Fruit fly (Drosophila melanogaster): ENCODE measurements around the gene CG14079.

Gene CG14079

DNA sequence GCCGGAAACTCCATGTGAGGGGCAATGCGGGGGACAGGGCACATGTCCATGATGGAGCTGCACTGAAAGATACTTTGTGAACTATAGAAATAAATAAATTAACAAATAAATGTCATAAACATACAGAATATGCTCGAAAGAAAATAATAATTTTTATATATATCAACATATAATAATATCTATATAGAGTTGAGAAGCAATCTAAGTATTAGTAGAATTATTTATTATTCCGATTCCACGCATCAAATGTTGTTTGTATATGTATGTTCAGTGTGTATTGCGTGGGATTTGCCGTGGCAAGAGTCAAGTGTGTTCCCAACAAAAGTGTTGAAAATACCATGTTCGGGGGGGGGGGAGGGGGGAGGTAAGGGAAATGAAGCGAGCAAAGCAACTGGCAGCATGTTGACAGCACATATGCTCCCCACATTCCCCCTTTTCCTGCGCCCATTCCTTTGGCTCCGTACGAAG is 40.9 kb upstream of the CG14079 start:
- TF ChIP-seq HLH106 (tag; optimal IDR thresholded peaks at IDR 0.05), result peak; percentile 30
- no peak for TF ChIP-seq CG32264 (GFP tag; optimal IDR thresholded peaks at IDR 0.05)
- TF ChIP-seq lola (GFP tag; optimal IDR thresholded peaks at IDR 0.05), result no peak
- TF ChIP-seq psq (GFP tag; optimal IDR thresholded peaks at IDR 0.05), result peak; percentile 47
- no peak for TF ChIP-seq dmrt93B (GFP tag; optimal IDR thresholded peaks at IDR 0.05)
- no peak for TF ChIP-seq sv (GFP tag; optimal IDR thresholded peaks at IDR 0.05)
- peak; percentile 19 for TF ChIP-seq rgr (GFP tag; optimal IDR thresholded peaks at IDR 0.05)
- TF ChIP-seq Dfd (GFP tag; optimal IDR thresholded peaks at IDR 0.05), result peak; percentile 95
- no peak for TF ChIP-seq Myc (optimal IDR thresholded peaks at IDR 0.05)
- no peak for TF ChIP-seq dsf (GFP tag; optimal IDR thresholded peaks at IDR 0.05; ENCODE audit: borderline replicate concordance)
- peak; percentile 1 for TF ChIP-seq h (GFP tag; optimal IDR thresholded peaks at IDR 0.05)
- TF ChIP-seq OdsH (GFP tag; optimal IDR thresholded peaks at IDR 0.05), result peak; percentile 24
- no peak for TF ChIP-seq sage (GFP tag; optimal IDR thresholded peaks at IDR 0.05)
- TF ChIP-seq GATAd (GFP tag; optimal IDR thresholded peaks at IDR 0.05), result no peak
- peak; percentile 27 for TF ChIP-seq Sp1 (GFP tag; optimal IDR thresholded peaks at IDR 0.05)
- peak in 1 of 2 experiments; percentile 40 for TF ChIP-seq foxo (GFP tag; optimal IDR thresholded peaks at IDR 0.05)

DNA sequence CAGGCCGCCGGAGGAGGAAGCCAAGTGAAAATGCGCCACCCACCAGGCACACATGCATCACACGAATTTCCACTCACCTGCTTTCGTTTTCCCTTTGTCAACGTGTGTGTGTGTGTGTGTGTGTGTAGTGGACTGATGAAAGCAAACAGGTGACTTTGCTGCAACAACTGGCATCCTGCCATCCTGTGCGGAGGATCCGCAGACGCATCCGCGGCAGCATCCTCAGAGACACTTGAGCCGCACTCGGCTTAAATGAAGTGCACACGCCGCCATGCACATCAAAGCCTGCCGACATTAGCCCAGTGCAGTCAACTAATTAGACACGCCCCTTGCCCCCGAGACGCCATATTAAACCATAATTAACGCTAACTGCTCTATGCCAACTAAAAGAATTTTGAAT is 39.0 kb upstream of the CG14079 start:
- TF ChIP-seq Rel (GFP tag; optimal IDR thresholded peaks at IDR 0.05), result no peak
- TF ChIP-seq Rel (tag; optimal IDR thresholded peaks at IDR 0.05), result no peak
- no peak for TF ChIP-seq pan (optimal IDR thresholded peaks at IDR 0.05)
- TF ChIP-seq Hnf4 (GFP tag; optimal IDR thresholded peaks at IDR 0.05), result no peak
- no peak for TF ChIP-seq fru (GFP tag; optimal IDR thresholded peaks at IDR 0.05)

DNA sequence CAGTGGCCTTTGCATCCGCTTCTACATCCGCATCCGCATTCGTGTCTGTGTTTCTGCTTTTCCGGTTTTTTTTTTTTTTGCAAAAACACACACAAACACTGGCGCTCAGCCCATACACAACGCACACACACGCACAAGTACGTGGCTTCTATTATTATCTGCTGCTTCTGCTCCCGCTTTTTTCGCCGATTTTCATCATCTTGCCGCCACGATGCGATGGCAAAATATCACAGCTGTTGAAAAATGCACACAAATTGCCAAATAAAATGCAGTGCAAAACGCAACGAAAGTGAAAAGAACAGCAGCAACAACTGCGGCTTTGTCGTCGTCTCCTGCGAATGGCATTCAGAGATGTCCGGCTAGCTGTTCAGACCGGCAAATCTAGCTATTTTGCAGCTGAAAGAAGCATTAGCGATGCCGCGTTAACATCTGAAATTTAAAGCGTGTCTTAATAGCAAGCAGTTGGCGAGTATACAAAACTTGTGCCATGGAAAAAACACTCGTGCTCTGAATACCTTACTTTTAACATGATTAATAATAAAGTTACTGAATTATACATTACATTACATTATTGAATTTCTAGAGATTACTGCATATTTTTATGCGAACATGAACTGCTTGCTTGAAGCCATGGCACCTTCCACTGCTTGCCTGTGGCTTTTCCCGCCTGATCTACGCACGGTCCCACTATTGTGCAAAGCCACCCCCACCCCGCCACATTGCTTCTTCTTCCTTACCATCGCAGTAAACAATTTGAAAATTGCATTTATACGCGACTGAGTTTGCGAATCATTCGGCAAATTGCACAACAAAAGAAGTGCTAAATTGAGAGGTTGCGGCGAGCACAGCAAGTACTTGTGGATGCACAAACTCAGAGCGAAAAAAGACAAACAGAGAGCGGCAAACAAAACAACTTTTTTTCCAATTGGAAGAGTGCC is 35.1 kb upstream of the CG14079 start, which contains the start of the genes Ugt316A1 and Sfxn2:
TSS of gene Ugt316A1 (minus strand) at position 345 of the 938 bp plus-strand sequence.
TSS of gene Sfxn2 (plus strand) at position 694 of the 938 bp plus-strand sequence.
- TF ChIP-seq Hnf4 (GFP tag; optimal IDR thresholded peaks at IDR 0.05) (peak; percentile 28), foxo (GFP tag; optimal IDR thresholded peaks at IDR 0.05) (peak in 1 of 2 experiments; percentile 56), tai (GFP tag; optimal IDR thresholded peaks at IDR 0.05) (peak; percentile 67), OdsH (GFP tag; optimal IDR thresholded peaks at IDR 0.05) (no peak), CG9705 (GFP tag; optimal IDR thresholded peaks at IDR 0.05) (no peak), fru (GFP tag; optimal IDR thresholded peaks at IDR 0.05) (peak; percentile 50), Sp1 (GFP tag; optimal IDR thresholded peaks at IDR 0.05) (peak; percentile 53), usp (GFP tag; optimal IDR thresholded peaks at IDR 0.05) (no peak), Abd-B (GFP tag; optimal IDR thresholded peaks at IDR 0.05) (no peak), GATAd (GFP tag; optimal IDR thresholded peaks at IDR 0.05) (no peak), ey (GFP tag; optimal IDR thresholded peaks at IDR 0.05) (peak; percentile 31), h (GFP tag; optimal IDR thresholded peaks at IDR 0.05) (peak; percentile 22), br (GFP tag; optimal IDR thresholded peaks at IDR 0.05) (no peak), psq (GFP tag; optimal IDR thresholded peaks at IDR 0.05) (peak; percentile 36), Hr78 (GFP tag; optimal IDR thresholded peaks at IDR 0.05) (no peak), lola (GFP tag; optimal IDR thresholded peaks at IDR 0.05) (no peak), Myc (optimal IDR thresholded peaks at IDR 0.05) (peak; percentile 99), sv (GFP tag; optimal IDR thresholded peaks at IDR 0.05) (peak; percentile 60), jim (GFP tag; optimal IDR thresholded peaks at IDR 0.05) (no peak), rgr (GFP tag; optimal IDR thresholded peaks at IDR 0.05) (no peak), Rel (GFP tag; optimal IDR thresholded peaks at IDR 0.05) (no peak), Rel (tag; optimal IDR thresholded peaks at IDR 0.05) (peak; percentile 41), woc (GFP tag; optimal IDR thresholded peaks at IDR 0.05) (peak; percentile 69), Jra (GFP tag; optimal IDR thresholded peaks at IDR 0.05) (peak; percentile 39), Dif (GFP tag; optimal IDR thresholded peaks at IDR 0.05; ENCODE audit: partially characterized antibody) (peak; percentile 18), pan (optimal IDR thresholded peaks at IDR 0.05) (no peak), sage (GFP tag; optimal IDR thresholded peaks at IDR 0.05) (no peak), Hr83 (GFP tag; optimal IDR thresholded peaks at IDR 0.05; ENCODE audit: poor library complexity, severe bottlenecking) (peak; percentile 26), HLH106 (tag; optimal IDR thresholded peaks at IDR 0.05) (peak; percentile 44), dl (GFP tag; optimal IDR thresholded peaks at IDR 0.05; ENCODE audit: insufficient read depth in 1 of 2, partially characterized antibody in 2 of 2) (no peak), CrebA (GFP tag; optimal IDR thresholded peaks at IDR 0.05; ENCODE audit: borderline replicate concordance) (no peak), dsf (GFP tag; optimal IDR thresholded peaks at IDR 0.05; ENCODE audit: borderline replicate concordance) (peak; percentile 2)

All from whole organism, wandering third instar larva.